Fruit fly (Drosophila melanogaster): ENCODE data around the gene ATPsyndelta.

- no peak; the same call in 1 of the 2 replicates for TF ChIP-seq lmd (GFP tag; IDR thresholded peaks at IDR 0.05)
- peak; percentile 8 for TF ChIP-seq luna (GFP tag; optimal IDR thresholded peaks at IDR 0.05)
- TF ChIP-seq CG6689 (GFP tag; IDR thresholded peaks at IDR 0.05), result 0 out of 2 replicates have a peak, but pooled peaks have one; percentile 20
- no peak for TF ChIP-seq jumu (GFP tag; optimal IDR thresholded peaks at IDR 0.05)
- no peak for TF ChIP-seq CG6854 (GFP tag; optimal IDR thresholded peaks at IDR 0.05)
- peak; percentile 9 for TF ChIP-seq bcd (GFP tag; optimal IDR thresholded peaks at IDR 0.05)
- peak; percentile 70 for TF ChIP-seq Ets65A (GFP tag)
- TF ChIP-seq ham (GFP tag; IDR thresholded peaks at IDR 0.05), result no peak
- TF ChIP-seq CG10654 (GFP tag; optimal IDR thresholded peaks at IDR 0.05), result no peak
- TF ChIP-seq crol (GFP tag; IDR thresholded peaks at IDR 0.05), result no peak
- TF ChIP-seq pan (optimal IDR thresholded peaks at IDR 0.05), result no peak
- no peak for TF ChIP-seq pan (GFP tag; optimal IDR thresholded peaks at IDR 0.05 in 1 of 2, IDR thresholded peaks at IDR 0.05 in 1 of 2)
- TF ChIP-seq kay (GFP tag; optimal IDR thresholded peaks at IDR 0.05), result peak; percentile 2
Measured at dm6 chrX:10263165-10263956, 50.6 kb downstream of the ATPsyndelta start, which contains the start of gene Hk.

Measured in whole organism, embryonic.